Worm (Caenorhabditis elegans): ENCODE results near the gene F28C1.3.

Gene F28C1.3

DNA sequence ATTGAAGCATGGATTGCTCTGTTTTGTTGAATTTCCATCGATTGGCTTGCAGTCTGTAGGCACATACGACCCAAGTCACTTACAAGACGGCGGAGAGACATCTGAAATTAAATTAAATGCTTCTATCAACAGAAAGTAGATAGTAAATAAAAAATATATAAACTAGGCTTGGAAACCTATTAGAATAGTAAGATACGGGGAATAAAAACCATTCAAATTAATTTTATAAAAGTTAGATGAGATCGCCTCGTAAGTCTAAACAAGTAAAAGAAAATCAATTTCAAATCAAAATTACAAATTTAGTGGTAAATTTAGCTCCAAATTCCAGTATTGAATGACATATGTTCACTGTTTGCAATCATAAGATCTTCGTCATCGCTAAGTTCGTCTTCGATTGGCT is 26.1 kb downstream of the F28C1.3 start, which contains the start of gene mrps-11:
Gene mrps-11 (minus strand): TSS at position 101 of the 400 bp plus-strand sequence.
- no peak for TF ChIP-seq hmg-11 (tag; optimal IDR thresholded peaks at IDR 0.05)
- no peak for TF ChIP-seq eor-1 (tag; optimal IDR thresholded peaks at IDR 0.05)
- TF ChIP-seq egl-27 (tag; optimal IDR thresholded peaks at IDR 0.05): no peak
- TF ChIP-seq snpc-4 (tag; optimal IDR thresholded peaks at IDR 0.05): no peak
- TF ChIP-seq nhr-77 (tag; optimal IDR thresholded peaks at IDR 0.05): no peak
- TF ChIP-seq nhr-23 (tag; optimal IDR thresholded peaks at IDR 0.05): no peak
- TF ChIP-seq ceh-82 (tag; optimal IDR thresholded peaks at IDR 0.05): no peak
- TF ChIP-seq fkh-10 (GFP tag; optimal IDR thresholded peaks at IDR 0.05): no peak
- TF ChIP-seq jun-1 (tag; optimal IDR thresholded peaks at IDR 0.05): no peak
- TF ChIP-seq egl-5 (tag; optimal IDR thresholded peaks at IDR 0.05): no peak
- no peak for TF ChIP-seq ztf-4 (tag; optimal IDR thresholded peaks at IDR 0.05)
- TF ChIP-seq ZK546.5 (tag; optimal IDR thresholded peaks at IDR 0.05): no peak

DNA sequence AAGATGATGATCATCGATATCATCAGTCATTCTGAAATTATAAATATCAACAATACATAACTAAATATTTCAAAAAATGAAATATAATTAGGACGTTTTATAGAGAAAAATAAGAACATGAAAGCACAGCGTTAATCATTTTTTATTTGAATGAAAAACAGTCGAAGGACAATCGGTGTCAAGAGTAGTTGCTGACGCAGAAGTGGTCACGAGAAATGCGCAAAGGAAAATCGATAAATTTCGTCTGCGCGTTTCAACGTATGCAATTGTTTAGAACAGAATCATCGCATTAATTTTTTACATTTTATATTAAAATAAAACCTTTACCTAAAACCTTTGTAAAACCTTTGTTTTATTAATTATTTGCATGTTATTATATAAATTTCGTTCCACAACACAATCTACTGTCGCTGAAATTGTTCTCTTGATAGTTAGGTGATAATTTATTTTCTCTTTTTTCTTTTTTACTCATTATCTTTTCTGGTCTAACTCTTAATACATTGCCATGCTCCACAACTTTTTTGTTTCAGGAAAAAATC is 29.3 kb downstream of the F28C1.3 start, which contains the start of the genes W04D2.4 and rbm-25:
Gene W04D2.4 (minus strand): TSS at position 31 of the 539 bp plus-strand sequence.
Gene rbm-25 (plus strand): TSS at position 489 of the 539 bp plus-strand sequence.
- TF ChIP-seq sea-2 (GFP tag; optimal IDR thresholded peaks at IDR 0.05): no peak
- no peak for TF ChIP-seq ceh-16 (tag; optimal IDR thresholded peaks at IDR 0.05)
- TF ChIP-seq pha-4 (tag; optimal IDR thresholded peaks at IDR 0.05): peak; percentile 92
- peak; percentile 92 for TF ChIP-seq ceh-28 (tag; optimal IDR thresholded peaks at IDR 0.05)
- TF ChIP-seq nhr-76 (tag; optimal IDR thresholded peaks at IDR 0.05): no peak
- peak; percentile 47 for TF ChIP-seq jun-1 (tag; optimal IDR thresholded peaks at IDR 0.05)
- no peak for TF ChIP-seq eor-1 (tag; optimal IDR thresholded peaks at IDR 0.05)
- TF ChIP-seq nhr-43 (tag; optimal IDR thresholded peaks at IDR 0.05; ENCODE audit: poor library complexity, severe bottlenecking): peak; percentile 22
- TF ChIP-seq egl-5 (tag; optimal IDR thresholded peaks at IDR 0.05): peak; percentile 55
- no peak for TF ChIP-seq nhr-237 (tag; optimal IDR thresholded peaks at IDR 0.05)
- TF ChIP-seq skn-1 (tag; optimal IDR thresholded peaks at IDR 0.05): peak; percentile 42
- TF ChIP-seq nhr-77 (tag; optimal IDR thresholded peaks at IDR 0.05): no peak
- no peak for TF ChIP-seq egl-27 (tag; optimal IDR thresholded peaks at IDR 0.05)
- TF ChIP-seq fkh-10 (GFP tag; optimal IDR thresholded peaks at IDR 0.05): no peak
- no peak for TF ChIP-seq daf-12 (tag; optimal IDR thresholded peaks at IDR 0.05)
- TF ChIP-seq nhr-11 (tag; optimal IDR thresholded peaks at IDR 0.05): no peak
- no peak for TF ChIP-seq mml-1 (tag; optimal IDR thresholded peaks at IDR 0.05)
- TF ChIP-seq pqm-1 (tag; optimal IDR thresholded peaks at IDR 0.05): peak; percentile 13
- TF ChIP-seq mdl-1 (tag; optimal IDR thresholded peaks at IDR 0.05): no peak
- no peak for TF ChIP-seq fkh-2 (tag; optimal IDR thresholded peaks at IDR 0.05)
- TF ChIP-seq ceh-9 (tag; optimal IDR thresholded peaks at IDR 0.05): no peak
- TF ChIP-seq ama-1 (optimal IDR thresholded peaks at IDR 0.05): no peak
- TF ChIP-seq ZK546.5 (tag; optimal IDR thresholded peaks at IDR 0.05): no peak
- TF ChIP-seq ceh-82 (tag; optimal IDR thresholded peaks at IDR 0.05): peak; percentile 38
- peak; percentile 83 for TF ChIP-seq nfya-1 (tag; optimal IDR thresholded peaks at IDR 0.05; ENCODE audit: insufficient read depth)
- TF ChIP-seq hmg-11 (tag; optimal IDR thresholded peaks at IDR 0.05): peak; percentile 68
- TF ChIP-seq nhr-25 (tag; optimal IDR thresholded peaks at IDR 0.05): peak; percentile 24
- no peak for TF ChIP-seq fos-1 (tag; optimal IDR thresholded peaks at IDR 0.05)
- TF ChIP-seq R02D3.7 (tag; optimal IDR thresholded peaks at IDR 0.05): no peak
- no peak for TF ChIP-seq ztf-4 (tag; optimal IDR thresholded peaks at IDR 0.05)
- TF ChIP-seq elt-1 (tag; optimal IDR thresholded peaks at IDR 0.05): no peak
- no peak for TF ChIP-seq nhr-28 (tag; optimal IDR thresholded peaks at IDR 0.05)
- TF ChIP-seq unc-62 (GFP tag; optimal IDR thresholded peaks at IDR 0.05): no peak
- no peak for TF ChIP-seq ztf-11 (tag; optimal IDR thresholded peaks at IDR 0.05)
- no peak for TF ChIP-seq elt-3 (tag; optimal IDR thresholded peaks at IDR 0.05)
- TF ChIP-seq lsy-12 (tag; optimal IDR thresholded peaks at IDR 0.05): peak; percentile 36
- peak; percentile 40 for TF ChIP-seq lin-39 (tag; optimal IDR thresholded peaks at IDR 0.05)
- TF ChIP-seq zag-1 (tag; optimal IDR thresholded peaks at IDR 0.05): no peak
- no peak for TF ChIP-seq unc-39 (tag; optimal IDR thresholded peaks at IDR 0.05)
- no peak for TF ChIP-seq nhr-12 (tag; optimal IDR thresholded peaks at IDR 0.05)
- TF ChIP-seq nhr-67 (tag; optimal IDR thresholded peaks at IDR 0.05): no peak
- peak; percentile 35 for TF ChIP-seq elt-2 (tag; optimal IDR thresholded peaks at IDR 0.05)
- TF ChIP-seq aly-2 (tag; optimal IDR thresholded peaks at IDR 0.05): no peak
- peak; percentile 83 for TF ChIP-seq nhr-23 (tag; optimal IDR thresholded peaks at IDR 0.05)
- TF ChIP-seq lin-15B (tag; optimal IDR thresholded peaks at IDR 0.05): peak; percentile 76
- TF ChIP-seq snpc-4 (tag; optimal IDR thresholded peaks at IDR 0.05): peak; percentile 91
- peak; percentile 73 for TF ChIP-seq tbx-2 (tag; optimal IDR thresholded peaks at IDR 0.05)
